Fruit fly (Drosophila melanogaster) whole organism, embryonic: ENCODE results near the gene RabGGTa.
A peak's percentile ranks its signal among the peaks of the same experiment; 100 is the strongest.

ENCODE experiments used
- Ada2b ChIP-seq: fragments of 200-800 bp; sonication (Bioruptor generic); IDR thresholded peaks from 2 replicates; pipeline ENCODE4 v1.3.6; 2022; ENCODE audit warnings: missing biosample characterization, missing genetic modification characterization
- Asciz ChIP-seq: fragments of 200-800 bp; sonication (Bioruptor generic); optimal IDR thresholded peaks from 2 replicates; lab custom pipeline; 2017; ENCODE audit warnings: missing biosample characterization, mild to moderate bottlenecking, missing genetic modification characterization, missing genetic modification reagents
- Bgb ChIP-seq: fragments of 200-800 bp; sonication (Bioruptor generic); IDR thresholded peaks from 2 replicates; pipeline ENCODE4 v1.3.6; 2022; ENCODE audit warnings: missing biosample characterization, missing genetic modification characterization; ENCODE audit not compliant: partially characterized antibody
- CG10565 ChIP-seq: fragments of 200-800 bp; sonication (Bioruptor generic); optimal IDR thresholded peaks from 3 replicates; lab custom pipeline; 2016; ENCODE audit warnings: missing biosample characterization, mild to moderate bottlenecking, missing genetic modification characterization
- CG10959 ChIP-seq: fragments of 200-800 bp; sonication (Bioruptor generic); IDR thresholded peaks from 2 replicates; pipeline ENCODE4 v1.3.6; 2022; ENCODE audit warnings: missing biosample characterization, missing genetic modification characterization
- CG12155 ChIP-seq: fragments of 200-800 bp; sonication (Bioruptor generic); optimal IDR thresholded peaks from 3 replicates; lab custom pipeline; 2016; ENCODE audit warnings: missing biosample characterization, missing genetic modification characterization
- CG12219 ChIP-seq: fragments of 200-800 bp; sonication (Bioruptor generic); optimal IDR thresholded peaks from 3 replicates; lab custom pipeline; 2018; ENCODE audit warnings: missing biosample characterization, mild to moderate bottlenecking, missing genetic modification characterization
- CG13287 ChIP-seq: fragments of 200-800 bp; sonication (Bioruptor generic); IDR thresholded peaks from 2 replicates; pipeline ENCODE4 v1.3.6; 2022; ENCODE audit warnings: missing biosample characterization, missing genetic modification characterization; ENCODE audit not compliant: partially characterized antibody
- CG13775 ChIP-seq: fragments of 200-800 bp; sonication (Bioruptor generic); optimal IDR thresholded peaks from 3 replicates; lab custom pipeline; 2017; ENCODE audit warnings: missing biosample characterization, mild to moderate bottlenecking, missing genetic modification characterization
- CG1603 ChIP-seq: fragments of 200-800 bp; sonication (Bioruptor generic); optimal IDR thresholded peaks from 2 replicates; lab custom pipeline; 2019; ENCODE audit warnings: missing biosample characterization, mild to moderate bottlenecking, missing genetic modification characterization, moderate library complexity
- CG16813 ChIP-seq: fragments of 200-800 bp; sonication (Bioruptor generic); IDR thresholded peaks from 3 replicates; pipeline ENCODE4 v1.3.6; 2022; ENCODE audit warnings: missing biosample characterization, missing genetic modification characterization; ENCODE audit not compliant: partially characterized antibody
- CG17568 ChIP-seq: fragments of 200-800 bp; sonication (Bioruptor generic); optimal IDR thresholded peaks from 2 replicates; lab custom pipeline; 2018; ENCODE audit warnings: missing biosample characterization, mild to moderate bottlenecking, missing genetic modification characterization, moderate library complexity
- CG32532 ChIP-seq: fragments of 200-800 bp; sonication (Bioruptor generic); IDR thresholded peaks from 2 replicates; pipeline ENCODE4 v1.3.6; 2022; ENCODE audit warnings: missing biosample characterization, missing genetic modification characterization
- CG6689 ChIP-seq: fragments of 200-800 bp; sonication (Bioruptor generic); IDR thresholded peaks from 2 replicates; pipeline ENCODE4 v1.3.6; 2022; ENCODE audit warnings: missing biosample characterization, missing genetic modification characterization
- CG7556 ChIP-seq: fragments of 200-800 bp; sonication (Bioruptor generic); optimal IDR thresholded peaks from 2 replicates; lab custom pipeline; 2017; ENCODE audit warnings: missing biosample characterization, mild to moderate bottlenecking, missing genetic modification characterization
- CG8089 ChIP-seq: fragments of 200-800 bp; sonication (Bioruptor generic); optimal IDR thresholded peaks from 3 replicates; lab custom pipeline; 2016; ENCODE audit warnings: missing biosample characterization, missing genetic modification characterization
- CG8924 ChIP-seq: fragments of 200-800 bp; optimal IDR thresholded peaks from 3 replicates; lab custom pipeline; 2019; ENCODE audit warnings: missing biosample characterization, mild to moderate bottlenecking, missing genetic modification characterization, moderate library complexity
- CG9609 ChIP-seq: fragments of 200-800 bp; sonication (Bioruptor generic); optimal IDR thresholded peaks from 3 replicates; lab custom pipeline; 2016; ENCODE audit warnings: missing biosample characterization, missing genetic modification characterization
- CG9876 ChIP-seq: fragments of 200-800 bp; sonication (Bioruptor generic); optimal IDR thresholded peaks from 2 replicates; lab custom pipeline; 2016; ENCODE audit warnings: missing biosample characterization, missing genetic modification characterization
- D ChIP-seq, 2 experiments: fragments of 200-800 bp in 1 of 2; fragments of >200 bp in 1 of 2; sonication (Bioruptor generic) in 1 of 2; optimal IDR thresholded peaks; 2 replicates in 1 of 2; 3 replicates in 1 of 2; lab custom pipeline; 2017; ENCODE audit warnings: mild to moderate bottlenecking in 1 of 2, missing biosample characterization in 1 of 2, missing genetic modification characterization in 1 of 2, missing genetic modification reagents in 1 of 2
- Dp ChIP-seq: fragments of 200-800 bp; sonication (Bioruptor generic); optimal IDR thresholded peaks from 2 replicates; lab custom pipeline; 2018; ENCODE audit warnings: missing biosample characterization, mild to moderate bottlenecking, missing genetic modification characterization, moderate library complexity
- E2f2 ChIP-seq: fragments of 200-800 bp; sonication (Bioruptor generic); IDR thresholded peaks from 2 replicates; pipeline ENCODE4 v1.3.6; 2022; ENCODE audit warnings: missing biosample characterization, missing genetic modification characterization
- H15 ChIP-seq: fragments of 200-800 bp; sonication (Bioruptor generic); IDR thresholded peaks from 3 replicates; pipeline ENCODE4 v1.3.6; 2022; ENCODE audit warnings: missing biosample characterization, missing genetic modification characterization
- Meics ChIP-seq: fragments of 200-800 bp; sonication (Bioruptor generic); optimal IDR thresholded peaks from 2 replicates; lab custom pipeline; 2017; ENCODE audit warnings: missing biosample characterization, mild to moderate bottlenecking, missing genetic modification characterization
- Oli ChIP-seq: fragments of 200-800 bp; sonication (Bioruptor generic); optimal IDR thresholded peaks from 2 replicates; lab custom pipeline; 2018; ENCODE audit warnings: missing biosample characterization, mild to moderate bottlenecking, missing genetic modification characterization, moderate library complexity
- Trl ChIP-seq, 3 experiments: fragments of >200 bp in 2 of 3; fragments of 200-800 bp in 1 of 3; sonication (Bioruptor generic) in 1 of 3; optimal IDR thresholded peaks; 2 replicates in 1 of 3; 3 replicates in 2 of 3; lab custom pipeline; 2016 to 2017; ENCODE audit warnings: missing biosample characterization in 1 of 3, missing genetic modification characterization in 1 of 3
- ab ChIP-seq: fragments of 200-800 bp; sonication (Bioruptor generic); optimal IDR thresholded peaks from 2 replicates; lab custom pipeline; 2016; ENCODE audit warnings: missing biosample characterization, missing genetic modification characterization
- abd-A ChIP-seq: fragments of 200-800 bp; sonication (Bioruptor generic); optimal IDR thresholded peaks from 3 replicates; lab custom pipeline; 2019; ENCODE audit warnings: missing biosample characterization, mild to moderate bottlenecking, missing genetic modification characterization, moderate library complexity
- ato ChIP-seq: fragments of 200-800 bp; sonication (Bioruptor generic); IDR thresholded peaks from 2 replicates; pipeline ENCODE4 v1.3.6; 2022; ENCODE audit warnings: missing biosample characterization, missing genetic modification characterization; ENCODE audit not compliant: partially characterized antibody
- bbx ChIP-seq: fragments of 200-800 bp; sonication (Bioruptor generic); IDR thresholded peaks from 2 replicates; pipeline ENCODE4 v1.3.6; 2022; ENCODE audit warnings: missing biosample characterization, missing genetic modification characterization; ENCODE audit not compliant: partially characterized antibody
- caup ChIP-seq: fragments of 200-800 bp; sonication (Bioruptor generic); optimal IDR thresholded peaks from 3 replicates; lab custom pipeline; 2017; ENCODE audit warnings: missing biosample characterization, mild to moderate bottlenecking, missing genetic modification characterization, moderate library complexity; ENCODE audit not compliant: severe bottlenecking
- ci ChIP-seq: fragments of 200-800 bp; sonication (Bioruptor generic); IDR thresholded peaks from 3 replicates; pipeline ENCODE4 v1.3.6; 2022; ENCODE audit warnings: missing biosample characterization, missing genetic modification characterization
- dmrt11E ChIP-seq: fragments of 200-800 bp; sonication (Bioruptor generic); optimal IDR thresholded peaks from 3 replicates; lab custom pipeline; 2018; ENCODE audit warnings: missing biosample characterization, mild to moderate bottlenecking, missing genetic modification characterization, moderate library complexity
- fd64A ChIP-seq: fragments of 200-800 bp; sonication (Bioruptor generic); optimal IDR thresholded peaks from 3 replicates; lab custom pipeline; 2018; ENCODE audit warnings: missing biosample characterization, mild to moderate bottlenecking, missing genetic modification characterization
- ftz-f1 ChIP-seq: fragments of 200-800 bp; sonication (Bioruptor generic); optimal IDR thresholded peaks from 2 replicates; lab custom pipeline; 2016; ENCODE audit warnings: missing biosample characterization, missing genetic modification characterization
- gce ChIP-seq: fragments of 200-800 bp; sonication (Bioruptor generic); IDR thresholded peaks from 3 replicates; pipeline ENCODE4 v1.3.6; 2022; ENCODE audit warnings: missing biosample characterization, missing genetic modification characterization
- grn ChIP-seq: fragments of 200-800 bp; sonication (Bioruptor generic); optimal IDR thresholded peaks from 3 replicates; lab custom pipeline; 2017; ENCODE audit warnings: missing biosample characterization, missing genetic modification characterization
- gsb ChIP-seq: fragments of 200-800 bp; sonication (Bioruptor generic); IDR thresholded peaks from 2 replicates; pipeline ENCODE4 v1.3.6; 2022; ENCODE audit warnings: missing biosample characterization, missing genetic modification characterization
- gsb-n ChIP-seq: fragments of 200-800 bp; sonication (Bioruptor generic); optimal IDR thresholded peaks from 3 replicates; lab custom pipeline; 2018; ENCODE audit warnings: missing biosample characterization, mild to moderate bottlenecking, missing genetic modification characterization
- kah ChIP-seq: fragments of 200-800 bp; sonication (Bioruptor generic); optimal IDR thresholded peaks from 2 replicates; lab custom pipeline; 2018; ENCODE audit warnings: missing biosample characterization, mild to moderate bottlenecking, missing genetic modification characterization
- lbe ChIP-seq: fragments of 200-800 bp; sonication (Bioruptor generic); optimal IDR thresholded peaks from 2 replicates; lab custom pipeline; 2016; ENCODE audit warnings: missing biosample characterization, mild to moderate bottlenecking, missing genetic modification characterization
- lmd ChIP-seq: fragments of 200-800 bp; sonication (Bioruptor generic); IDR thresholded peaks from 2 replicates; pipeline ENCODE4 v1.3.6; 2022; ENCODE audit warnings: missing biosample characterization, missing genetic modification characterization
- odd ChIP-seq: fragments of 200-800 bp; sonication (Bioruptor generic); optimal IDR thresholded peaks from 2 replicates; lab custom pipeline; 2017; ENCODE audit warnings: missing biosample characterization, mild to moderate bottlenecking, missing genetic modification characterization
- pfk ChIP-seq: fragments of 200-800 bp; sonication (Bioruptor generic); optimal IDR thresholded peaks from 2 replicates; lab custom pipeline; 2018; ENCODE audit warnings: missing biosample characterization, mild to moderate bottlenecking, missing genetic modification characterization, moderate library complexity
- stc ChIP-seq: fragments of 200-800 bp; sonication (Bioruptor generic); IDR thresholded peaks from 2 replicates; pipeline ENCODE4 v1.3.6; 2022; ENCODE audit warnings: missing biosample characterization, missing genetic modification characterization
- tup ChIP-seq: fragments of 200-800 bp; sonication (Bioruptor generic); optimal IDR thresholded peaks from 2 replicates; lab custom pipeline; 2016; ENCODE audit warnings: missing biosample characterization, mild to moderate bottlenecking, missing genetic modification characterization, moderate library complexity
- unc-4 ChIP-seq: fragments of 200-800 bp; sonication (Bioruptor generic); IDR thresholded peaks from 2 replicates; pipeline ENCODE4 v1.3.6; 2022; ENCODE audit warnings: missing biosample characterization, missing genetic modification characterization; ENCODE audit not compliant: partially characterized antibody
- vnd ChIP-seq: fragments of 200-800 bp; sonication (Bioruptor generic); IDR thresholded peaks from 3 replicates; pipeline ENCODE4 v1.3.6; 2022; ENCODE audit warnings: missing biosample characterization, missing genetic modification characterization; ENCODE audit not compliant: partially characterized antibody

The RabGGTa gene

dm6 chr3R:5127790-5128243 lies at the start of gene RabGGTa (continued):
- no peak for TF ChIP-seq Bgb (GFP tag; lab: Robert Waterston, UW)
- peak; percentile 59 for TF ChIP-seq gsb (GFP tag; lab: Robert Waterston, UW)
- 0 out of 3 replicates have a peak, but pooled peaks have one; percentile 15 for TF ChIP-seq gce (GFP tag; lab: Robert Waterston, UW)
- TF ChIP-seq CG9876 = peak; percentile 27
- TF ChIP-seq ftz-f1 (GFP tag; lab: Kevin White, UChicago) = no peak
- TF ChIP-seq lmd (GFP tag; lab: Robert Waterston, UW) = peak; percentile 73
- TF ChIP-seq E2f2 (GFP tag; lab: Robert Waterston, UW) = peak; percentile 39
- TF ChIP-seq CG10959 = peak; percentile 48; the same call in 1 of the 2 replicates
- peak; percentile 54 for TF ChIP-seq CG7556 (GFP tag; lab: Kevin White, UChicago)
- TF ChIP-seq CG32532 (GFP tag; lab: Robert Waterston, UW) = peak; percentile 82
- peak; percentile 66 for TF ChIP-seq gsb-n (tag; lab: Kevin White, UChicago)
- TF ChIP-seq CG12155 = peak; percentile 40
- TF ChIP-seq CG13287 (GFP tag; lab: Robert Waterston, UW) = peak; percentile 7; the same call in 1 of the 2 replicates
- TF ChIP-seq ab (GFP tag; lab: Kevin White, UChicago) = no peak
- TF ChIP-seq H15 (GFP tag; lab: Robert Waterston, UW) = peak; percentile 54; the same call in 1 of the 3 replicates
- TF ChIP-seq CG10565 (GFP tag; lab: Kevin White, UChicago) = no peak
- TF ChIP-seq ci = peak; percentile 62; the same call in 1 of the 3 replicates
- TF ChIP-seq fd64A (GFP tag; lab: Kevin White, UChicago) = no peak
- no peak for TF ChIP-seq vnd
- no peak for TF ChIP-seq bbx (GFP tag; lab: Robert Waterston, UW)
- peak; percentile 73 for TF ChIP-seq Ada2b (GFP tag; lab: Robert Waterston, UW)
- no peak for TF ChIP-seq Trl (optimal IDR thresholded peaks at IDR 0.05; lab: Kevin White, UChicago)
- peak; percentile 56 for TF ChIP-seq Trl (GFP tag; optimal IDR thresholded peaks at IDR 0.05; lab: Kevin White, UChicago)
- no peak for TF ChIP-seq D (optimal IDR thresholded peaks at IDR 0.05; lab: Kevin White, UChicago)
- TF ChIP-seq D (GFP tag; optimal IDR thresholded peaks at IDR 0.05; lab: Kevin White, UChicago) = peak; percentile 57
- no peak for TF ChIP-seq unc-4 (GFP tag; lab: Robert Waterston, UW)
- peak; percentile 69 for TF ChIP-seq dmrt11E (tag; lab: Kevin White, UChicago)
- TF ChIP-seq CG12219 = peak; percentile 50
- TF ChIP-seq CG17568 (GFP tag; lab: Kevin White, UChicago) = peak; percentile 58
- peak; percentile 14 for TF ChIP-seq Asciz
- peak; percentile 49 for TF ChIP-seq CG9609 (GFP tag; lab: Kevin White, UChicago)
- peak; percentile 61 for TF ChIP-seq Oli
- TF ChIP-seq CG8089 = no peak
- peak; percentile 70 for TF ChIP-seq CG6689 (GFP tag; lab: Robert Waterston, UW)
- TF ChIP-seq odd (GFP tag; lab: Kevin White, UChicago) = peak; percentile 34
- TF ChIP-seq caup (GFP tag; lab: Kevin White, UChicago) = peak; percentile 30
- TF ChIP-seq Meics (GFP tag; lab: Kevin White, UChicago) = peak; percentile 74
- TF ChIP-seq tup (GFP tag; lab: Kevin White, UChicago) = no peak
- TF ChIP-seq CG13775 (GFP tag; lab: Kevin White, UChicago) = peak; percentile 62
- TF ChIP-seq grn (GFP tag; lab: Kevin White, UChicago) = no peak
- TF ChIP-seq Dp (GFP tag; lab: Kevin White, UChicago) = no peak
- TF ChIP-seq kah (GFP tag; lab: Kevin White, UChicago) = no peak
- peak; percentile 66 for TF ChIP-seq stc (GFP tag; lab: Robert Waterston, UW)
- no peak for TF ChIP-seq pfk (GFP tag; lab: Kevin White, UChicago)
- TF ChIP-seq CG16813 = no peak
- no peak for TF ChIP-seq abd-A (tag; lab: Kevin White, UChicago)
- TF ChIP-seq lbe (GFP tag; lab: Kevin White, UChicago) = no peak
- TF ChIP-seq ato (GFP tag; lab: Robert Waterston, UW) = no peak
- peak; percentile 67 for TF ChIP-seq CG1603 (tag; lab: Kevin White, UChicago)
- TF ChIP-seq CG8924 (tag; lab: Kevin White, UChicago) = peak; percentile 77
